Fruit fly (Drosophila melanogaster) Kc167 (cell line): ENCODE measurements around the gene trc.

Experiments used
- Sin3A ChIP-seq: fragments of >200 bp; optimal IDR thresholded peaks from 2 replicates; lab custom pipeline; 2018; ENCODE audit warnings: missing external identifiers
- h ChIP-seq: fragments of >200 bp; optimal IDR thresholded peaks from 3 replicates; lab custom pipeline; 2018; ENCODE audit warnings: missing external identifiers
- insv ChIP-seq: fragments of >200 bp; optimal IDR thresholded peaks from 3 replicates; lab custom pipeline; 2018; ENCODE audit warnings: missing external identifiers
- psq ChIP-seq: fragments of >200 bp; optimal IDR thresholded peaks from 2 replicates; lab custom pipeline; 2017; ENCODE audit warnings: missing external identifiers

DNA sequence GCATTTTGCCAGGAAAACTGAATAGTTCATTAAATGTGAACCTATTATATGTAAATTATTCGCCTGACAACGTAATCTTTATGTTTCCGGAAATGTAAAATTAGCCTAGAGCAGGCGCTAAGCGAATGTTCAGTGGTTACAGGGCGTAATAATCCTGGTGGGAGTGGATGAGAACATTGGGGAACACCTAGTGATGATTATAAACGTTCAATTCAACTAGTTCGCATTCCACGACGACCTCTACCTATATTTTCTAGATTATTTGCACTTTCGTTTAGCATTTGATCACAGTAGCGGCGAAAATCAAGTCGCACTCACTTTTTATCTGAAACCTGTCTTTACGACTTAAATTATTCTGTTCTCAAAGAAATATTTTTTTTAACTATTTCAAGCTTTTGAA is 26.6 kb downstream of the trc start:
- TF ChIP-seq Sin3A = no peak
- TF ChIP-seq insv = no peak
- TF ChIP-seq psq = no peak
- TF ChIP-seq h (lab: Kevin White, UChicago) = no peak
